Fruit fly (Drosophila melanogaster): ENCODE results near the gene Rnmt.
A peak's percentile ranks its signal among the peaks of the same experiment; 100 is the strongest.

Rnmt gene

DNA sequence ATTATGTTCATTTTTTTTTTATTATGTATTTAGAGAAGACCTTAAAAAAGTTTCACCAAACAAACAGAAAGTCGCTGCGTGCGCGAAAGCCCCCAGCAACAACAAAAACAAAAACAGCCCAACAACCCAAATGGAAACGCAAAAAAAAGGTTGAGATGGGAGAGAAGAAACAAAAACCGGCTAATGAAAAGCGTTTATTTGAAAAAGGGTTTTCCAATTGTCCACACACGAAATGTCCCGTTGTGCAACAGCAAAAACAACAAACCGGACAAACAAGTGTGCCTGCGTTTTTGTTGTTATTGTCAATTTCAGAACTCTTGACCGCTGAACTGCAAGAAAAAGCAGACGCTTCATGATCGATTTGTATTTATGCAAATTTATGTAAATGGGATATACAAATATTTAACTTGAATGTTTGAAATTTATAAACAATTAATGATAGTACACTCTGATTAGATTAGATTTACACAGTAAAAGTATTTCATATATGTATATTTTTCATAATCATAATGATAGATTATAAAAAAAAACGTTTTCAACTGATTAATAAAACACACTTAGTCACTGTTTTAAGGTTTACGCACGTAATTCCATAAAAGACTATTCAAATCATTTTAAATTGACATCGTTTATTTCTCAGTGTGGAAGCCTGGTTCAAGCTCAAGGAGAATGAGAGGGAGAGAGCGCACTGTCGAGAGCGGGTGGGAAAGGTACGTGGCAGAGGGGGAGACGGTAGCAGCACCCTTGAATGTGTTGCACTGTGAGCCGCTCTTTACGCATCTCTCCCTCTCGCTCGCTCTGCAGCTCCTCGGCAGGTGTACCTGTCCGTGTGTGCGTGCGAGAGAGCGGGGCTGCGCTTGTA, 46.9 kb downstream of the Rnmt start:
- TF ChIP-seq CG12605 (GFP tag; IDR thresholded peaks at IDR 0.05) (peak; percentile 82), gl (tag; optimal IDR thresholded peaks at IDR 0.05) (peak; percentile 68), Snoo (tag; optimal IDR thresholded peaks at IDR 0.05) (peak; percentile 87), fd96Ca (GFP tag; IDR thresholded peaks at IDR 0.05) (no peak), CG13204 (GFP tag; optimal IDR thresholded peaks at IDR 0.05) (peak; percentile 88), CG4496 (GFP tag; IDR thresholded peaks at IDR 0.05) (peak; percentile 88), D1 (tag; optimal IDR thresholded peaks at IDR 0.05) (peak; percentile 80), CG17806 (tag; optimal IDR thresholded peaks at IDR 0.05) (peak; percentile 84), Ets98B (GFP tag; IDR thresholded peaks at IDR 0.05) (peak; percentile 72), rn (GFP tag; IDR thresholded peaks at IDR 0.05) (peak; percentile 54; the same call in 1 of the 2 replicates), EcR (GFP tag; optimal IDR thresholded peaks at IDR 0.05) (no peak), Pif1B (GFP tag; optimal IDR thresholded peaks at IDR 0.05) (peak; percentile 89), CG14655 (GFP tag; optimal IDR thresholded peaks at IDR 0.05) (peak; percentile 92), CG8301 (tag; optimal IDR thresholded peaks at IDR 0.05) (peak; percentile 89), CG32121 (GFP tag; IDR thresholded peaks at IDR 0.05) (peak; percentile 83; the same call in 1 of the 2 replicates), CG10348 (GFP tag; IDR thresholded peaks at IDR 0.05) (peak; percentile 17; the same call in 1 of the 2 replicates), CG8159 (tag; optimal IDR thresholded peaks at IDR 0.05) (peak; percentile 93), Pif1A (GFP tag; optimal IDR thresholded peaks at IDR 0.05) (peak; percentile 72), CG9948 (tag; optimal IDR thresholded peaks at IDR 0.05) (peak; percentile 87), CG15710 (tag; optimal IDR thresholded peaks at IDR 0.05) (peak; percentile 82), CG34367 (tag; optimal IDR thresholded peaks at IDR 0.05) (peak; percentile 60)

DNA sequence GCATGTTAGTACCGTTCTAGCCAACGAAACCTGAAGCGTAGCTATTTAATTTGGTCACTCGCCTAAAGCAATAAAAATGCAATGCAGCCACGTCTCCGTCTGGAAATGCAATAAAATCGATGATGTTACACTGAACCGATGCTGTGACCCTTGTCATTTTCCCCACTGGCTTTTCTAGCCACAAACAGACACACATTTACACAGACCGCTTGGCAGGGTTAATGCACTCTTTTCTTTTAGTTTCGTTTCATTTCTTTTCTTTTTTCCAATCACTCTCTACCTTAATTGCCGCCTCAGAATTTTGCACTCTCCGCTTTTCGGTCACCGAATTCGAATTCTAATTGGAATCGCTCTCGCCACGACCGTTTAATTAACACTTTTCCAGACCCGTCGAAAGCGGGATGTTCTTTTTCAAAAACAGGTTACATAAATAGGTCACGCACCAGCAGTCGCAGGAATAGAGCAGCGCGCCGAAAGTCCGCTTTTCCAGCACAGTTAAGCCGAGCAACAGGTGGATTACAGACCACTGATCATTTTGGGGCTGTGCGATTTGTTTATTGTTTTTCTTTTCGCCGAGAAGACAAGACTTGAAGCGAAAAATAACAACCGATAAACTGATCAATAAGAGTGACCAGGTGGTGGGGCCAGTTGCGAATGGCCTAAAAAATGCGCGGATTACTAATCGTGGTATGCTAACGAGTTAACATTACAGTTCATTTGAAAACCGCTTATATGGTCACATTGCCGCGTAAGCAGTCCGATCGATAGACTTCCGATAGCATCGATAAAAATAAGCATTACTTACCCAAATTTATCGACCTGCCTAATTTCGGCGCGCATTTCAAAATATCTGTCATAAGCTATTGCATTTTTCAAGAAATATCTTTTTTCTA, 47.7 kb downstream of the Rnmt start, which contains the start of gene ck:
Gene ck (minus strand): TSS at position 638 of the 893 bp plus-strand sequence.
- no peak for TF ChIP-seq CG10348 (GFP tag; IDR thresholded peaks at IDR 0.05)
- TF ChIP-seq Pif1A (GFP tag; optimal IDR thresholded peaks at IDR 0.05), result no peak
- TF ChIP-seq CG4496 (GFP tag; IDR thresholded peaks at IDR 0.05), result no peak
- no peak for TF ChIP-seq CG13204 (GFP tag; optimal IDR thresholded peaks at IDR 0.05)
- TF ChIP-seq CG8301 (tag; optimal IDR thresholded peaks at IDR 0.05), result no peak
- no peak for TF ChIP-seq D1 (tag; optimal IDR thresholded peaks at IDR 0.05)
- no peak; the same call in 1 of the 2 replicates for TF ChIP-seq CG12605 (GFP tag; IDR thresholded peaks at IDR 0.05)
- no peak for TF ChIP-seq Snoo (tag; optimal IDR thresholded peaks at IDR 0.05)
- TF ChIP-seq Ets98B (GFP tag; IDR thresholded peaks at IDR 0.05), result peak; percentile 14; the same call in 1 of the 2 replicates
- TF ChIP-seq gl (tag; optimal IDR thresholded peaks at IDR 0.05), result no peak
- no peak for TF ChIP-seq CG9948 (tag; optimal IDR thresholded peaks at IDR 0.05)
- peak; percentile 93 for TF ChIP-seq EcR (GFP tag; optimal IDR thresholded peaks at IDR 0.05)
- TF ChIP-seq CG14655 (GFP tag; optimal IDR thresholded peaks at IDR 0.05), result no peak
- no peak for TF ChIP-seq CG17806 (tag; optimal IDR thresholded peaks at IDR 0.05)

DNA sequence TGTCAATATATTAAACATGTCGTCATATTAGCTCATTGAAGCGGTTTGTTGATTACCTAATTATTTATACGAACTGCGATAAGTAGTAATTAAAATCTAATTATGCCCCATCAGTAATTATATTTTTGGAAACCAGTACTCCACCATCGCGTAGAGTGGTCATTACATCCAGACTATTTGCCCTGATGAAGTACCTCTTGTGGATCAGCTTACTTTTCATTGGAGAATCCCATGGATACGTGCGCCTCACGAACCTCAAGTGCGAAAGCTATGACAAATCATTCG, 48.3 kb downstream of the Rnmt start, which contains the start of gene CG33679:
Gene CG33679 (plus strand): TSS at position 186 of the 285 bp plus-strand sequence.
- TF ChIP-seq CG14655 (GFP tag; optimal IDR thresholded peaks at IDR 0.05) (no peak), CG15710 (tag; optimal IDR thresholded peaks at IDR 0.05) (no peak), Pif1A (GFP tag; optimal IDR thresholded peaks at IDR 0.05) (no peak), CG34367 (tag; optimal IDR thresholded peaks at IDR 0.05) (no peak)

DNA sequence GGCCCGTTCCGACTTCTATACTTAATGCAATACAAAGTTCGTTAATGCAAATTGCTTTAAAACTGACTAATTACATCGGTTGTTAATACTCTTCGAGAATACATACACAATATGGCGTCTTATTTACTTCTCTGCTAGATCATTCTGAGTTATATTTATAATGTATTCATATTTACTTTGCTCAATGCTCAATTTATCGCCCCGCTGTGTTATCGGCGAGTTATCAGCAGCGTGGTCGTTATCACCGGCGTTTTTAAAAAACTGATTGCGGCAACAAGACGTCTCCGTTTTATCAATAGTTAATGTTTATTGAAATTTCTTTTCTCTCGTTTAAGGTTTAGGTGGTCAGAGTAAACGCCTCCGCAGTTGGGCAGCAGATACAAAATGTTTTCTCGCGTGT, 49.3 kb downstream of the Rnmt start:
- no peak for TF ChIP-seq CG17806 (tag; optimal IDR thresholded peaks at IDR 0.05)
- TF ChIP-seq CG12605 (GFP tag; IDR thresholded peaks at IDR 0.05), result no peak
- TF ChIP-seq Pif1B (GFP tag; optimal IDR thresholded peaks at IDR 0.05), result no peak
- TF ChIP-seq CG4496 (GFP tag; IDR thresholded peaks at IDR 0.05), result no peak
- no peak for TF ChIP-seq CG9948 (tag; optimal IDR thresholded peaks at IDR 0.05)
- no peak for TF ChIP-seq gl (tag; optimal IDR thresholded peaks at IDR 0.05)
- TF ChIP-seq Snoo (tag; optimal IDR thresholded peaks at IDR 0.05), result no peak
- no peak for TF ChIP-seq Pif1A (GFP tag; optimal IDR thresholded peaks at IDR 0.05)
- no peak for TF ChIP-seq CG8301 (tag; optimal IDR thresholded peaks at IDR 0.05)
- no peak for TF ChIP-seq EcR (GFP tag; optimal IDR thresholded peaks at IDR 0.05)
- no peak for TF ChIP-seq CG15710 (tag; optimal IDR thresholded peaks at IDR 0.05)
- TF ChIP-seq rn (GFP tag; IDR thresholded peaks at IDR 0.05), result no peak
- TF ChIP-seq CG32121 (GFP tag; IDR thresholded peaks at IDR 0.05), result no peak

DNA sequence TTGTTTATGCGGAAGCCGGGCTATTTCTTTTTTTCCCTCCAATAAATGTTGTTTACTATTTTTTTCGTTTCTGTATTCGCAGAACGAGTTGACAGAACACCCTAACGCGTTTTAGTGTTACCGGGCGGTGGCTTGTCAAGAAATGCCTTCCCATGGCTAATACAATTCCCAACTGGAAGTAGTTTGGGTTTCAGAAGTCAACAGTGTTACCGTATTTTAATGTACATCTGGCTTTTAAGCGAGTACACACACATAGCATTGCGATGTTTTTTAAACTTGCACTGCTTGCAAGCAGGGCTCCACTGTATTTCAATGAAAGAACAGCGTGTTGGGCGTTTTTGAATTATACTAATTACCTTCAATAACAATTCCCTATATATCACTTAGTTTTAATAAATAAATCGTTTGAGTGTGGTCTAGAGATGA, 50.9 kb downstream of the Rnmt start, which contains the start of gene TfIIS:
Gene TfIIS (minus strand): TSS at position 178 of the 426 bp plus-strand sequence.
- no peak for TF ChIP-seq Pif1A (GFP tag; optimal IDR thresholded peaks at IDR 0.05)
- TF ChIP-seq CG4496 (GFP tag; IDR thresholded peaks at IDR 0.05), result no peak
- TF ChIP-seq gl (tag; optimal IDR thresholded peaks at IDR 0.05), result no peak
- no peak for TF ChIP-seq rn (GFP tag; IDR thresholded peaks at IDR 0.05)
- no peak for TF ChIP-seq CG10348 (GFP tag; IDR thresholded peaks at IDR 0.05)
- TF ChIP-seq CG17806 (tag; optimal IDR thresholded peaks at IDR 0.05), result no peak
- no peak for TF ChIP-seq EcR (GFP tag; optimal IDR thresholded peaks at IDR 0.05)
- TF ChIP-seq CG8159 (tag; optimal IDR thresholded peaks at IDR 0.05), result no peak
- no peak for TF ChIP-seq Pif1B (GFP tag; optimal IDR thresholded peaks at IDR 0.05)
- no peak for TF ChIP-seq CG13204 (GFP tag; optimal IDR thresholded peaks at IDR 0.05)
- no peak for TF ChIP-seq CG8301 (tag; optimal IDR thresholded peaks at IDR 0.05)
- TF ChIP-seq Ets98B (GFP tag; IDR thresholded peaks at IDR 0.05), result no peak
- no peak for TF ChIP-seq Snoo (tag; optimal IDR thresholded peaks at IDR 0.05)

All from whole organism, pupa.